Worm (Caenorhabditis elegans): ENCODE measurements around the gene F59A6.11.

ce11 chrII:4967636-4968035 lies 30.9 kb downstream of the F59A6.11 start:
- TF ChIP-seq unc-62 (GFP tag; optimal IDR thresholded peaks at IDR 0.05) (no peak), pqm-1 (tag; optimal IDR thresholded peaks at IDR 0.05) (no peak), sea-2 (GFP tag; optimal IDR thresholded peaks at IDR 0.05) (no peak)

All from whole organism, L3 larva.